Fruit fly (Drosophila melanogaster) whole organism: ENCODE results near the gene Ugt49B2.

Source experiments
- CG8478 ChIP-seq: fragments of >200 bp; optimal IDR thresholded peaks from 2 replicates; lab custom pipeline; 2018; ENCODE audit warnings: inconsistent platforms
- EcR ChIP-seq, 2 experiments: fragments of >200 bp; optimal IDR thresholded peaks; 2 replicates each; lab custom pipeline; 2017; ENCODE audit warnings: missing biosample characterization in 2 of 2, missing genetic modification characterization in 2 of 2, missing genetic modification reagents in 2 of 2
- pan ChIP-seq: fragments of >200 bp; optimal IDR thresholded peaks from 2 replicates; lab custom pipeline; 2017
- psq ChIP-seq: fragments of >200 bp; optimal IDR thresholded peaks from 2 replicates; lab custom pipeline; 2017
- usp ChIP-seq: fragments of >200 bp; optimal IDR thresholded peaks from 2 replicates; lab custom pipeline; 2017; ENCODE audit warnings: missing biosample characterization, missing genetic modification characterization, mixed read lengths

DNA sequence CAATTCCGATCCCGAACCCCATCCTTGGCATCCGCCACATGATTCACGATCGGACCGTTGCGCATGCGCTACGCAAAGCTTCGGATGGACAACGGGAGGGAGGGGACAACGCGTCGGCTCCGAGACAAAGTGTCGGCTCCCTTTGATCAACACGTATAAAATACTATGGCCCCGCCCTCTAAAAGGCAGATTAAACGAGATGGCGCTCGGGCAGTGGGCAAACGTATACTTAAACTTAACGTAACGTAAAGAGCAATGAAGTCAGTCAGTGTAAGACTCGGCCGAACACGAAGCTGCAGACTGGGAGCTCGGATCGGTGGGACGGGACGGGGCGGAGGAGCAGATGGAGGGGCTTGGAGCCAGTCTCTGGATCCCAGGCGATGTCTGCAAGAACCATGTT lies 17.3 kb upstream of the Ugt49B2 start:
- no peak for TF ChIP-seq usp (GFP tag; lab: Kevin White, UChicago)
- no peak for TF ChIP-seq EcR (GFP tag; optimal IDR thresholded peaks at IDR 0.05; lab: Kevin White, UChicago)
- no peak for TF ChIP-seq pan
- TF ChIP-seq CG8478 (lab: Kevin White, UChicago) = no peak
- TF ChIP-seq psq (lab: Kevin White, UChicago) = no peak
